Fruit fly (Drosophila melanogaster): ENCODE results near the gene Nuf2.
A peak's percentile ranks its signal among the peaks of the same experiment; 100 is the strongest.

Gene Nuf2

dm6 chr2L:7023614-7024259 lies 41.9 kb downstream of the Nuf2 start, which contains the start of gene Gart (continued):
- no peak for TF ChIP-seq Sox100B (GFP tag; optimal IDR thresholded peaks at IDR 0.05)
- no peak for TF ChIP-seq CG2678 (tag; optimal IDR thresholded peaks at IDR 0.05)
- peak; percentile 50; the same call in 1 of the 2 replicates for TF ChIP-seq Atf6 (GFP tag; IDR thresholded peaks at IDR 0.05)
- TF ChIP-seq fd96Cb (tag; optimal IDR thresholded peaks at IDR 0.05), result peak; percentile 22
- peak; percentile 43 for TF ChIP-seq Dad (GFP tag; optimal IDR thresholded peaks at IDR 0.05)
- TF ChIP-seq CG18262 (tag; optimal IDR thresholded peaks at IDR 0.05), result peak; percentile 8
- no peak for TF ChIP-seq Trl (optimal IDR thresholded peaks at IDR 0.05)
- TF ChIP-seq Trl (GFP tag; optimal IDR thresholded peaks at IDR 0.05), result peak; percentile 69
- no peak for TF ChIP-seq Dll (GFP tag; IDR thresholded peaks at IDR 0.05; ENCODE audit: partially characterized antibody)
- no peak for TF ChIP-seq cas (GFP tag; IDR thresholded peaks at IDR 0.05)
- TF ChIP-seq unc-4 (GFP tag; IDR thresholded peaks at IDR 0.05; ENCODE audit: partially characterized antibody), result no peak
- TF ChIP-seq ase (GFP tag; IDR thresholded peaks at IDR 0.05), result no peak
- peak; percentile 73 for TF ChIP-seq ATbp (GFP tag; optimal IDR thresholded peaks at IDR 0.05)
- TF ChIP-seq CG10321 (GFP tag; IDR thresholded peaks at IDR 0.05), result no peak
- TF ChIP-seq CG15601 (tag; optimal IDR thresholded peaks at IDR 0.05), result peak; percentile 74
- peak; percentile 57 for TF ChIP-seq CG12744 (GFP tag; optimal IDR thresholded peaks at IDR 0.05)
- no peak for TF ChIP-seq CG9817 (tag; optimal IDR thresholded peaks at IDR 0.05)
- no peak for TF ChIP-seq CG17802 (tag; optimal IDR thresholded peaks at IDR 0.05)
- TF ChIP-seq Sin3A (optimal IDR thresholded peaks at IDR 0.05), result no peak
- TF ChIP-seq caup (GFP tag; optimal IDR thresholded peaks at IDR 0.05; ENCODE audit: severe bottlenecking), result peak; percentile 71
- TF ChIP-seq CG10366 (GFP tag; IDR thresholded peaks at IDR 0.05), result peak; percentile 62; the same call in 1 of the 2 replicates
- 0 out of 2 replicates have a peak, but pooled peaks have one; percentile 63 for TF ChIP-seq ranshi (GFP tag; IDR thresholded peaks at IDR 0.05)
- no peak for TF ChIP-seq CG7271 (tag; optimal IDR thresholded peaks at IDR 0.05)
- no peak; the same call in 1 of the 2 replicates for TF ChIP-seq ham (GFP tag; IDR thresholded peaks at IDR 0.05)
- peak; percentile 18 for TF ChIP-seq gro (GFP tag; optimal IDR thresholded peaks at IDR 0.05)
- TF ChIP-seq Fer3 (tag; optimal IDR thresholded peaks at IDR 0.05), result peak; percentile 16
- peak; percentile 80 for TF ChIP-seq CG1603 (tag; optimal IDR thresholded peaks at IDR 0.05)
- 0 out of 3 replicates have a peak, but pooled peaks have one; percentile 27 for TF ChIP-seq CG17361 (GFP tag; IDR thresholded peaks at IDR 0.05)
- no peak for TF ChIP-seq CG18599 (GFP tag; optimal IDR thresholded peaks at IDR 0.05)
- TF ChIP-seq scrt (GFP tag; optimal IDR thresholded peaks at IDR 0.05), result no peak
- TF ChIP-seq Max (GFP tag; optimal IDR thresholded peaks at IDR 0.05), result peak; percentile 27
- peak; percentile 45 for TF ChIP-seq D19B (GFP tag; optimal IDR thresholded peaks at IDR 0.05)
- peak; percentile 61 for TF ChIP-seq wek (GFP tag; optimal IDR thresholded peaks at IDR 0.05)
- no peak for TF ChIP-seq emc (GFP tag; optimal IDR thresholded peaks at IDR 0.05)
- TF ChIP-seq CG4282 (GFP tag; optimal IDR thresholded peaks at IDR 0.05), result peak; percentile 58
- TF ChIP-seq Hey (tag; optimal IDR thresholded peaks at IDR 0.05), result no peak
- peak; percentile 47; the same call in 1 of the 2 replicates for TF ChIP-seq al (GFP tag; IDR thresholded peaks at IDR 0.05)
- TF ChIP-seq CG8359 (GFP tag; optimal IDR thresholded peaks at IDR 0.05; ENCODE audit: borderline replicate concordance), result no peak
- TF ChIP-seq Deaf1 (tag; optimal IDR thresholded peaks at IDR 0.05), result peak; percentile 42
- TF ChIP-seq CG11093 (GFP tag; IDR thresholded peaks at IDR 0.05), result no peak
- peak; percentile 26 for TF ChIP-seq CG12104 (GFP tag; optimal IDR thresholded peaks at IDR 0.05)
- TF ChIP-seq prd (optimal IDR thresholded peaks at IDR 0.05), result no peak
- no peak for TF ChIP-seq prd (GFP tag; IDR thresholded peaks at IDR 0.05)
- TF ChIP-seq eyg (GFP tag; optimal IDR thresholded peaks at IDR 0.05), result peak; percentile 40
- TF ChIP-seq Fer2 (tag; optimal IDR thresholded peaks at IDR 0.05), result no peak
- peak; percentile 76 for TF ChIP-seq Hmr (GFP tag; optimal IDR thresholded peaks at IDR 0.05)
- TF ChIP-seq sna (GFP tag; IDR thresholded peaks at IDR 0.05; ENCODE audit: partially characterized antibody), result no peak
- no peak for TF ChIP-seq cad (GFP tag; optimal IDR thresholded peaks at IDR 0.05)
- no peak for TF ChIP-seq ash1 (GFP tag; optimal IDR thresholded peaks at IDR 0.05)
- TF ChIP-seq grau (tag; optimal IDR thresholded peaks at IDR 0.05), result peak; percentile 72

All from whole organism, embryonic.